Worm (Caenorhabditis elegans) whole organism, L1 larva: Measurements from ENCODE around the gene pkc-3.

Source experiments
- C04F5.9 ChIP-seq: sonication (generic microtip); optimal IDR thresholded peaks from 2 replicates; lab custom pipeline; 2016; ENCODE audit warnings: missing genetic modification characterization, missing compliant biosample characterization
- C16A3.4 ChIP-seq: fragments of 150-350 bp; optimal IDR thresholded peaks from 2 replicates; lab custom pipeline; 2014; ENCODE audit warnings: missing biosample characterization, missing genetic modification characterization
- Y116A8C.19 ChIP-seq: sonication (generic microtip); optimal IDR thresholded peaks from 2 replicates; lab custom pipeline; 2016; ENCODE audit warnings: missing compliant biosample characterization, missing genetic modification characterization, borderline replicate concordance
- aha-1 ChIP-seq: fragments of 150-350 bp; optimal IDR thresholded peaks from 2 replicates; lab custom pipeline; 2014; ENCODE audit warnings: missing biosample characterization, missing genetic modification characterization
- alr-1 ChIP-seq: fragments of 200-800 bp; sonication (Bioruptor generic); optimal IDR thresholded peaks from 2 replicates; lab custom pipeline; 2018; ENCODE audit warnings: borderline replicate concordance, mild to moderate bottlenecking, missing genetic modification characterization, missing compliant biosample characterization
- blmp-1 ChIP-seq: fragments of 150-350 bp; optimal IDR thresholded peaks from 2 replicates; lab custom pipeline; 2014; ENCODE audit warnings: missing biosample characterization, missing genetic modification characterization
- ceh-63 ChIP-seq: fragments of 200-800 bp; sonication (Bioruptor generic); optimal IDR thresholded peaks from 2 replicates; lab custom pipeline; 2018; ENCODE audit warnings: mild to moderate bottlenecking, missing genetic modification characterization, missing compliant biosample characterization
- ceh-82 ChIP-seq, 3 experiments: fragments of 150-350 bp in 1 of 3; sonication (generic microtip) in 2 of 3; optimal IDR thresholded peaks; 2 replicates each; lab custom pipeline; 2014 to 2017; ENCODE audit warnings: missing biosample characterization in 3 of 3, missing genetic modification characterization in 3 of 3
- ceh-90 ChIP-seq: sonication (generic microtip); optimal IDR thresholded peaks from 2 replicates; lab custom pipeline; 2016; ENCODE audit warnings: missing genetic modification characterization, missing compliant biosample characterization
- dsc-1 ChIP-seq: sonication (generic microtip); optimal IDR thresholded peaks from 2 replicates; lab custom pipeline; 2016; ENCODE audit warnings: mild to moderate bottlenecking, missing genetic modification characterization, missing compliant biosample characterization
- efl-1 ChIP-seq, 4 experiments: fragments of 150-350 bp; optimal IDR thresholded peaks in 3 of 4; peaks in 1 of 4; 1 replicate in 1 of 4; 2 replicates in 3 of 4; lab custom pipeline; 2014; ENCODE audit warnings: missing biosample characterization in 2 of 4, missing genetic modification characterization in 2 of 4, missing genetic modification reagents in 2 of 4
- efl-3 ChIP-seq: fragments of 200-800 bp; sonication (Bioruptor generic); optimal IDR thresholded peaks from 2 replicates; lab custom pipeline; 2018; ENCODE audit warnings: mild to moderate bottlenecking, missing genetic modification characterization, missing compliant biosample characterization
- egl-27 ChIP-seq, 2 experiments: fragments of 150-350 bp in 1 of 2; sonication (generic microtip); optimal IDR thresholded peaks; 3 replicates each; lab custom pipeline; 2017 to 2018; ENCODE audit warnings: missing biosample characterization in 2 of 2, missing genetic modification characterization in 2 of 2, missing genetic modification reagents in 2 of 2
- elt-2 ChIP-seq: sonication (generic microtip); optimal IDR thresholded peaks from 2 replicates; lab custom pipeline; 2016; ENCODE audit warnings: missing genetic modification characterization, mild to moderate bottlenecking, inconsistent platforms, missing compliant biosample characterization, missing genetic modification reagents
- elt-3 ChIP-seq, 6 experiments: fragments of 150-350 bp in 1 of 6; sonication (generic microtip); optimal IDR thresholded peaks; 2 replicates each; lab custom pipeline; 2017 to 2018; ENCODE audit warnings: missing biosample characterization in 6 of 6, missing genetic modification characterization in 6 of 6, inconsistent platforms in 1 of 6
- ets-5 ChIP-seq: fragments of 200-800 bp; sonication (Bioruptor generic); IDR thresholded peaks from 2 replicates; pipeline ENCODE4 v1.3.6; 2022; ENCODE audit warnings: missing genetic modification characterization, missing compliant biosample characterization
- fkh-4 ChIP-seq: sonication (generic microtip); optimal IDR thresholded peaks from 2 replicates; lab custom pipeline; 2016; ENCODE audit warnings: missing compliant biosample characterization, missing genetic modification characterization, borderline replicate concordance
- fos-1 ChIP-seq: fragments of 150-350 bp; optimal IDR thresholded peaks from 2 replicates; lab custom pipeline; 2014; ENCODE audit warnings: missing biosample characterization, missing genetic modification characterization
- hpl-2 ChIP-seq: fragments of 150-350 bp; optimal IDR thresholded peaks from 2 replicates; lab custom pipeline; 2014; ENCODE audit warnings: missing biosample characterization, missing genetic modification reagents, missing genetic modification characterization
- irx-1 ChIP-seq: sonication (generic microtip); optimal IDR thresholded peaks from 2 replicates; lab custom pipeline; 2016; ENCODE audit warnings: missing genetic modification characterization, missing compliant biosample characterization
- lin-14 ChIP-seq: fragments of 200-800 bp; sonication (Bioruptor generic); optimal IDR thresholded peaks from 2 replicates; lab custom pipeline; 2018; ENCODE audit warnings: mild to moderate bottlenecking, missing genetic modification characterization, moderate library complexity, missing compliant biosample characterization
- lin-15B ChIP-seq: fragments of 150-350 bp; sonication (generic microtip); optimal IDR thresholded peaks from 3 replicates; lab custom pipeline; 2014; ENCODE audit warnings: missing biosample characterization, missing genetic modification characterization
- lin-39 ChIP-seq: fragments of 150-350 bp; optimal IDR thresholded peaks from 2 replicates; lab custom pipeline; 2014; ENCODE audit warnings: missing biosample characterization, missing genetic modification reagents, missing genetic modification characterization
- lsy-2 ChIP-seq, 2 experiments: fragments of 150-350 bp; optimal IDR thresholded peaks; 2 replicates each; lab custom pipeline; 2014; ENCODE audit warnings: missing biosample characterization in 2 of 2, missing genetic modification characterization in 2 of 2
- nhr-19 ChIP-seq: fragments of 200-800 bp; sonication (Bioruptor generic); conservative IDR thresholded peaks from 2 replicates; pipeline ENCODE4 v1.3.6; 2022; ENCODE audit warnings: missing genetic modification characterization, missing compliant biosample characterization
- nhr-237 ChIP-seq: fragments of 150-350 bp; optimal IDR thresholded peaks from 2 replicates; lab custom pipeline; 2014; ENCODE audit warnings: missing biosample characterization, missing genetic modification characterization
- nhr-28 ChIP-seq: fragments of 150-350 bp; optimal IDR thresholded peaks from 2 replicates; lab custom pipeline; 2014; ENCODE audit warnings: missing biosample characterization, missing genetic modification characterization
- nhr-76 ChIP-seq: sonication (generic microtip); optimal IDR thresholded peaks from 2 replicates; lab custom pipeline; 2017; ENCODE audit warnings: missing biosample characterization, missing genetic modification characterization
- nhr-77 ChIP-seq: fragments of 150-350 bp; optimal IDR thresholded peaks from 2 replicates; lab custom pipeline; 2014; ENCODE audit warnings: missing biosample characterization, missing genetic modification characterization
- pax-3 ChIP-seq: fragments of 200-800 bp; sonication (Bioruptor generic); optimal IDR thresholded peaks from 2 replicates; lab custom pipeline; 2018; ENCODE audit warnings: mild to moderate bottlenecking, missing genetic modification characterization, moderate library complexity, missing compliant biosample characterization
- rnt-1 ChIP-seq: sonication (generic microtip); optimal IDR thresholded peaks from 2 replicates; lab custom pipeline; 2016; ENCODE audit warnings: mild to moderate bottlenecking, missing genetic modification characterization, moderate library complexity, missing compliant biosample characterization
- snpc-4 ChIP-seq: fragments of 150-350 bp; optimal IDR thresholded peaks from 2 replicates; lab custom pipeline; 2014; ENCODE audit warnings: missing biosample characterization, missing genetic modification characterization
- snu-23 ChIP-seq: sonication (generic microtip); optimal IDR thresholded peaks from 2 replicates; lab custom pipeline; 2016; ENCODE audit warnings: missing genetic modification characterization, missing compliant biosample characterization
- sox-4 ChIP-seq: sonication (generic microtip); optimal IDR thresholded peaks from 2 replicates; lab custom pipeline; 2016; ENCODE audit warnings: missing genetic modification characterization, missing compliant biosample characterization
- sptf-1 ChIP-seq: fragments of 150-350 bp; optimal IDR thresholded peaks from 2 replicates; lab custom pipeline; 2014; ENCODE audit warnings: missing biosample characterization, missing genetic modification characterization
- sup-37 ChIP-seq: fragments of 200-800 bp; sonication (Bioruptor generic); optimal IDR thresholded peaks from 2 replicates; lab custom pipeline; 2018; ENCODE audit warnings: mild to moderate bottlenecking, missing genetic modification characterization, missing compliant biosample characterization
- swsn-7 ChIP-seq: sonication (generic microtip); optimal IDR thresholded peaks from 2 replicates; lab custom pipeline; 2016; ENCODE audit warnings: missing genetic modification characterization, missing compliant biosample characterization
- unc-30 ChIP-seq: sonication (generic microtip); optimal IDR thresholded peaks from 2 replicates; lab custom pipeline; 2017; ENCODE audit warnings: missing biosample characterization, missing genetic modification characterization
- unc-62 ChIP-seq: fragments of 150-350 bp; optimal IDR thresholded peaks from 2 replicates; lab custom pipeline; 2014; ENCODE audit warnings: missing biosample characterization, missing genetic modification reagents, missing genetic modification characterization
- unc-86 ChIP-seq: sonication (generic microtip); optimal IDR thresholded peaks from 2 replicates; lab custom pipeline; 2016; ENCODE audit warnings: missing genetic modification characterization, missing compliant biosample characterization
- vab-15 ChIP-seq: sonication (generic microtip); optimal IDR thresholded peaks from 2 replicates; lab custom pipeline; 2017; ENCODE audit warnings: missing genotype, mild to moderate bottlenecking, missing genetic modification characterization, missing compliant biosample characterization
- xbp-1 ChIP-seq: sonication (generic microtip); optimal IDR thresholded peaks from 2 replicates; lab custom pipeline; 2016; ENCODE audit warnings: missing genetic modification characterization, missing compliant biosample characterization
- zag-1 ChIP-seq: fragments of 150-350 bp; optimal IDR thresholded peaks from 2 replicates; lab custom pipeline; 2014; ENCODE audit warnings: missing biosample characterization, missing genetic modification characterization
- zip-4 ChIP-seq: fragments of 200-800 bp; sonication (Bioruptor generic); optimal IDR thresholded peaks from 2 replicates; lab custom pipeline; 2018; ENCODE audit warnings: mild to moderate bottlenecking, missing genetic modification characterization, moderate library complexity, missing compliant biosample characterization
- ztf-11 ChIP-seq, 2 experiments: sonication (generic microtip); optimal IDR thresholded peaks; 2 replicates each; lab custom pipeline; 2016 to 2017; ENCODE audit warnings: missing genetic modification characterization in 2 of 2, missing biosample characterization in 1 of 2, missing compliant biosample characterization in 1 of 2

Gene pkc-3

ce11 chrII:5393090-5393489, 13.3 kb downstream of the pkc-3 start, which contains the start of gene brap-2:
Gene brap-2 (minus strand): TSS chrII:5393190.
- TF ChIP-seq nhr-76 (tag; lab: Kevin White, UChicago) (no peak), rnt-1 (tag; lab: Kevin White, UChicago) (no peak), sox-4 (no peak), C16A3.4 (tag; lab: Kevin White, UChicago) (no peak), lin-39 (tag; lab: Kevin White, UChicago) (no peak)

- TF ChIP-seq ztf-11 (tag; optimal IDR thresholded peaks at IDR 0.05; lab: Kevin White, UChicago) (no peak), lin-15B (tag; lab: Kevin White, UChicago) (no peak), pax-3 (tag; lab: Kevin White, UChicago) (no peak), elt-3 (tag; optimal IDR thresholded peaks at IDR 0.05; lab: Kevin White, UChicago) (no peak), fos-1 (tag; lab: Kevin White, UChicago) (no peak), ceh-90 (no peak), snpc-4 (tag; lab: Kevin White, UChicago) (no peak), dsc-1 (no peak), sup-37 (GFP tag; lab: Kevin White, UChicago) (no peak), nhr-77 (tag; lab: Kevin White, UChicago) (no peak), ceh-82 (tag; optimal IDR thresholded peaks at IDR 0.05; lab: Kevin White, UChicago) (no peak), zip-4 (GFP tag; lab: Kevin White, UChicago) (no peak), ceh-63 (GFP tag; lab: Kevin White, UChicago) (no peak)
These were observed 15.8 kb downstream of the pkc-3 start, which contains the start of gene pink-1 for ce11 chrII:5395594-5395993. Gene pink-1 (minus strand): TSS chrII:5395694.

DNA sequence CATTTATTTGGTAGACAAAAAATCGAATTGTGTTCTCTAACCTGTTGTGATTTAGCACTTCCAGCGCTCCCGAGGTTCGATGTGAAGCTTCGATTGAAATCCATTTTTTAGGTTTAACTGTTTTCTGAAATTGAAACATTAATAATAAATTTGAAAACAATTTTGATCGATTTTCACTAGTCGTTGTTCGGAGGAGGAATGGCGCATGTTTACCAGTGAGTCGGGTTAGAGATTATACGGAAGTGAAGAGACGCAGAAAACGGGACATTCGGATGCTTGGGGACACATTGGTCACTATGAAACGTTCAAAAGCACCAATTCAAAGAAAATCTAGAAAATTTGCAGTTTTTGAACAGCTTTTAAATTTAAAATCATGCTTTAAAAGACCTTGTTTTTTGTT, 19.0 kb downstream of the pkc-3 start, which contains the start of gene fbxl-3:
Gene fbxl-3, minus strand, starts transcription at position 124 of the 400 bp plus-strand sequence.
- TF ChIP-seq vab-15 (tag; lab: Kevin White, UChicago), result no peak
- TF ChIP-seq elt-3 (tag; optimal IDR thresholded peaks at IDR 0.05; lab: Kevin White, UChicago), result peak in 1 of 6 experiments; percentile 39
- no peak for TF ChIP-seq efl-1 (optimal IDR thresholded peaks at IDR 0.05; lab: Kevin White, UChicago)
- peak in 1 of 2 experiments; percentile 87 for TF ChIP-seq efl-1 (GFP tag; optimal IDR thresholded peaks at IDR 0.05 in 1 of 2; lab: Kevin White, UChicago)
- TF ChIP-seq lin-14 (GFP tag; lab: Kevin White, UChicago), result no peak

DNA sequence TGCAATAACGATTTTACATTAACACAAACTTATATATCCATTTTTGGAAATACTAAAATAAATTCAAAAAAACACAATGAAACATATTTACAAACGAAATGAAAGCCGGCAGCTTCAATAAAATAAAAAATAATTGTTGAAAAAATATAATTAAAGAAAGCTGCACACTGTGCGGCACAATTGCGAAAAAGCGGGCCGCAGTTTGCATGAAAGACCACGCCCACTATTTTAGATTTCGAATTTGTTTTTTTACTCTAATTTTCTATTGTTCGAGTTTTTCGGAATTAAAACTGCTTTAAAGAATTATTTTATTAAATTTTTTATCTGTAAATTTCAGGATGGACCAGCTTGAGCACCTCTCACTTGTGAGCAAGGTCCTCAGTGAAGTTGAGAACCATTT, 19.4 kb downstream of the pkc-3 start, which contains the start of gene mog-5:
Gene mog-5, plus strand, starts transcription at position 338 of the 400 bp plus-strand sequence.
- no peak for TF ChIP-seq sptf-1 (tag; lab: Kevin White, UChicago)
- peak; percentile 7 for TF ChIP-seq snpc-4 (tag; lab: Kevin White, UChicago)
- TF ChIP-seq vab-15 (tag; lab: Kevin White, UChicago), result no peak
- TF ChIP-seq nhr-76 (tag; lab: Kevin White, UChicago), result no peak
- no peak for TF ChIP-seq nhr-237 (tag; lab: Kevin White, UChicago)
- TF ChIP-seq swsn-7 (tag; lab: Kevin White, UChicago), result peak; percentile 25
- no peak for TF ChIP-seq ets-5 (GFP tag; lab: Robert Waterston, UW)
- TF ChIP-seq unc-30 (tag; lab: Kevin White, UChicago), result no peak
- no peak for TF ChIP-seq lin-15B (tag; lab: Kevin White, UChicago)
- TF ChIP-seq C04F5.9 (tag; lab: Kevin White, UChicago), result no peak
- TF ChIP-seq aha-1 (tag; lab: Kevin White, UChicago), result no peak
- TF ChIP-seq hpl-2 (GFP tag; lab: Kevin White, UChicago), result no peak
- TF ChIP-seq elt-2 (tag; lab: Kevin White, UChicago), result peak; percentile 7
- TF ChIP-seq zag-1 (tag; lab: Kevin White, UChicago), result no peak
- TF ChIP-seq lin-14 (GFP tag; lab: Kevin White, UChicago), result no peak
- TF ChIP-seq efl-3 (GFP tag; lab: Kevin White, UChicago), result no peak
- peak; percentile 24 for TF ChIP-seq blmp-1 (tag; lab: Kevin White, UChicago)
- TF ChIP-seq egl-27 (tag; optimal IDR thresholded peaks at IDR 0.05; lab: Kevin White, UChicago), result no peak
- no peak for TF ChIP-seq fkh-4 (tag; lab: Kevin White, UChicago)
- no peak for TF ChIP-seq unc-86
- TF ChIP-seq nhr-19 (GFP tag; lab: Robert Waterston, UW), result 0 out of 2 replicates have a peak, but pooled peaks have one; percentile 10
- TF ChIP-seq irx-1 (tag; lab: Kevin White, UChicago), result no peak
- TF ChIP-seq elt-3 (tag; optimal IDR thresholded peaks at IDR 0.05; lab: Kevin White, UChicago), result peak in 1 of 6 experiments; percentile 51
- TF ChIP-seq efl-1 (optimal IDR thresholded peaks at IDR 0.05; lab: Kevin White, UChicago), result peak; percentile 14 to 41
- TF ChIP-seq efl-1 (GFP tag; optimal IDR thresholded peaks at IDR 0.05 in 1 of 2; lab: Kevin White, UChicago), result peak; percentile 36 to 93
- no peak for TF ChIP-seq unc-62 (GFP tag; lab: Kevin White, UChicago)
- peak; percentile 32 for TF ChIP-seq snu-23 (GFP tag; lab: Kevin White, UChicago)
- TF ChIP-seq lsy-2 (tag; optimal IDR thresholded peaks at IDR 0.05; lab: Kevin White, UChicago), result peak; percentile 46 to 47
- TF ChIP-seq xbp-1 (tag; lab: Kevin White, UChicago), result peak; percentile 30
- TF ChIP-seq Y116A8C.19 (tag; lab: Kevin White, UChicago), result no peak
- TF ChIP-seq nhr-28 (tag; lab: Kevin White, UChicago), result no peak
- no peak for TF ChIP-seq alr-1 (tag; lab: Kevin White, UChicago)
